Fruit fly (Drosophila melanogaster) whole organism, embryonic: Measurements from ENCODE around the gene CG10194.

Experiments
- B-H1 ChIP-seq: fragments of 200-800 bp; sonication (Bioruptor generic); IDR thresholded peaks from 3 replicates; pipeline ENCODE4 v1.3.6; 2022; ENCODE audit warnings: missing biosample characterization, missing genetic modification characterization
- BEAF-32 ChIP-seq: fragments of 200-800 bp; sonication (Bioruptor generic); optimal IDR thresholded peaks from 3 replicates; lab custom pipeline; 2017; ENCODE audit warnings: missing biosample characterization, missing genetic modification characterization, mild to moderate bottlenecking, moderate library complexity, missing genetic modification reagents
- CG10147 ChIP-seq: fragments of 200-800 bp; sonication (Bioruptor generic); optimal IDR thresholded peaks from 2 replicates; lab custom pipeline; 2019; ENCODE audit warnings: missing biosample characterization, mild to moderate bottlenecking, missing genetic modification characterization, moderate library complexity
- CG1024 ChIP-seq: fragments of 200-800 bp; sonication (Bioruptor generic); IDR thresholded peaks from 2 replicates; pipeline ENCODE4 v1.3.6; 2022; ENCODE audit warnings: missing biosample characterization, missing genetic modification characterization
- CG10274 ChIP-seq: fragments of 200-800 bp; sonication (Bioruptor generic); optimal IDR thresholded peaks from 3 replicates; lab custom pipeline; 2017; ENCODE audit warnings: missing biosample characterization, mild to moderate bottlenecking, missing genetic modification characterization
- CG10979 ChIP-seq: fragments of 200-800 bp; sonication (Bioruptor generic); optimal IDR thresholded peaks from 2 replicates; lab custom pipeline; 2018; ENCODE audit warnings: missing biosample characterization, mild to moderate bottlenecking, missing genetic modification characterization, moderate library complexity
- CG11560 ChIP-seq: fragments of 200-800 bp; sonication (Bioruptor generic); IDR thresholded peaks from 3 replicates; pipeline ENCODE4 v1.3.6; 2022; ENCODE audit warnings: missing biosample characterization, missing genetic modification characterization
- CG12219 ChIP-seq: fragments of 200-800 bp; sonication (Bioruptor generic); optimal IDR thresholded peaks from 3 replicates; lab custom pipeline; 2018; ENCODE audit warnings: missing biosample characterization, mild to moderate bottlenecking, missing genetic modification characterization
- CG12744 ChIP-seq: fragments of 200-800 bp; sonication (Bioruptor generic); optimal IDR thresholded peaks from 2 replicates; lab custom pipeline; 2016; ENCODE audit warnings: missing biosample characterization, missing genetic modification characterization
- CG14014 ChIP-seq: fragments of 200-800 bp; sonication (Bioruptor generic); IDR thresholded peaks from 2 replicates; pipeline ENCODE4 v1.3.6; 2022; ENCODE audit warnings: missing biosample characterization, missing genetic modification characterization
- CG16863 ChIP-seq: fragments of 200-800 bp; sonication (Bioruptor generic); optimal IDR thresholded peaks from 3 replicates; lab custom pipeline; 2016; ENCODE audit warnings: missing biosample characterization, missing genetic modification characterization
- CG17912 ChIP-seq: fragments of 200-800 bp; sonication (Bioruptor generic); optimal IDR thresholded peaks from 2 replicates; lab custom pipeline; 2018; ENCODE audit warnings: missing biosample characterization, mild to moderate bottlenecking, missing genetic modification characterization
- CG1832 ChIP-seq: fragments of 200-800 bp; sonication (Bioruptor generic); optimal IDR thresholded peaks from 2 replicates; lab custom pipeline; 2017; ENCODE audit warnings: missing biosample characterization, mild to moderate bottlenecking, missing genetic modification characterization, inconsistent platforms
- CG2678 ChIP-seq: fragments of 200-800 bp; sonication (Bioruptor generic); optimal IDR thresholded peaks from 3 replicates; lab custom pipeline; 2019; ENCODE audit warnings: missing biosample characterization, mild to moderate bottlenecking, missing genetic modification characterization, moderate library complexity
- CG32772 ChIP-seq: fragments of 200-800 bp; sonication (Bioruptor generic); IDR thresholded peaks from 2 replicates; pipeline ENCODE4 v1.3.6; 2022; ENCODE audit warnings: missing biosample characterization, missing genetic modification characterization
- CG4404 ChIP-seq: fragments of 200-800 bp; sonication (Bioruptor generic); IDR thresholded peaks from 2 replicates; pipeline ENCODE4 v1.3.6; 2022; ENCODE audit warnings: missing biosample characterization, missing genetic modification characterization
- CG6683 ChIP-seq: fragments of 200-800 bp; sonication (Bioruptor generic); optimal IDR thresholded peaks from 2 replicates; lab custom pipeline; 2017; ENCODE audit warnings: missing biosample characterization, mild to moderate bottlenecking, missing genetic modification characterization, missing genetic modification reagents
- CG8290 ChIP-seq, 3 experiments: fragments of 200-800 bp; sonication (Bioruptor generic); optimal IDR thresholded peaks; 2 replicates each; lab custom pipeline; 2016 to 2019; ENCODE audit warnings: missing biosample characterization in 3 of 3, missing genetic modification characterization in 3 of 3, mild to moderate bottlenecking in 2 of 3, moderate library complexity in 1 of 3
- CG9727 ChIP-seq: fragments of 200-800 bp; sonication (Bioruptor generic); optimal IDR thresholded peaks from 3 replicates; lab custom pipeline; 2017; ENCODE audit warnings: missing biosample characterization, mild to moderate bottlenecking, missing genetic modification characterization
- CG9876 ChIP-seq: fragments of 200-800 bp; sonication (Bioruptor generic); optimal IDR thresholded peaks from 2 replicates; lab custom pipeline; 2016; ENCODE audit warnings: missing biosample characterization, missing genetic modification characterization
- D19B ChIP-seq: fragments of 200-800 bp; sonication (Bioruptor generic); optimal IDR thresholded peaks from 2 replicates; lab custom pipeline; 2017; ENCODE audit warnings: missing biosample characterization, mild to moderate bottlenecking, missing genetic modification characterization
- Dek ChIP-seq: fragments of 200-800 bp; sonication (Bioruptor generic); optimal IDR thresholded peaks from 3 replicates; lab custom pipeline; 2019; ENCODE audit warnings: missing biosample characterization, mild to moderate bottlenecking, missing genetic modification characterization, moderate library complexity
- Dip2 ChIP-seq: fragments of 200-800 bp; sonication (Bioruptor generic); IDR thresholded peaks from 2 replicates; pipeline ENCODE4 v1.3.6; 2022; ENCODE audit warnings: missing biosample characterization, missing genetic modification characterization
- Gsc ChIP-seq: fragments of 200-800 bp; sonication (Bioruptor generic); IDR thresholded peaks from 2 replicates; pipeline ENCODE4 v1.3.6; 2022; ENCODE audit warnings: missing biosample characterization, missing genetic modification characterization
- Jarid2 ChIP-seq: fragments of 200-800 bp; sonication (Bioruptor generic); optimal IDR thresholded peaks from 3 replicates; lab custom pipeline; 2017; ENCODE audit warnings: mild to moderate bottlenecking, missing biosample characterization, missing genetic modification reagents, missing genetic modification characterization
- Kr ChIP-seq: fragments of 200-800 bp; sonication (Bioruptor generic); optimal IDR thresholded peaks from 2 replicates; lab custom pipeline; 2017; ENCODE audit warnings: missing biosample characterization, mild to moderate bottlenecking, missing genetic modification characterization
- Lhr ChIP-seq: fragments of 200-800 bp; sonication (Bioruptor generic); optimal IDR thresholded peaks from 3 replicates; lab custom pipeline; 2017; ENCODE audit warnings: mild to moderate bottlenecking, missing biosample characterization, missing genetic modification reagents, missing genetic modification characterization
- Lim3 ChIP-seq: fragments of 200-800 bp; sonication (Bioruptor generic); IDR thresholded peaks from 2 replicates; pipeline ENCODE4 v1.3.6; 2022; ENCODE audit warnings: missing biosample characterization, missing genetic modification characterization
- Meics ChIP-seq: fragments of 200-800 bp; sonication (Bioruptor generic); optimal IDR thresholded peaks from 2 replicates; lab custom pipeline; 2017; ENCODE audit warnings: missing biosample characterization, mild to moderate bottlenecking, missing genetic modification characterization
- NFAT ChIP-seq: fragments of 200-800 bp; sonication (Bioruptor generic); IDR thresholded peaks from 2 replicates; pipeline ENCODE4 v1.3.6; 2022; ENCODE audit warnings: missing biosample characterization, missing genetic modification characterization
- Nf-YB ChIP-seq: fragments of 200-800 bp; sonication (Bioruptor generic); optimal IDR thresholded peaks from 3 replicates; lab custom pipeline; 2019; ENCODE audit warnings: missing biosample characterization, mild to moderate bottlenecking, missing genetic modification characterization, moderate library complexity
- Sin3A ChIP-seq: fragments of >200 bp; optimal IDR thresholded peaks from 2 replicates; lab custom pipeline; 2018
- Sox102F ChIP-seq: fragments of 200-800 bp; sonication (Bioruptor generic); optimal IDR thresholded peaks from 2 replicates; lab custom pipeline; 2018; ENCODE audit warnings: missing biosample characterization, mild to moderate bottlenecking, missing genetic modification characterization, moderate library complexity
- Ssrp ChIP-seq: fragments of 200-800 bp; sonication (Bioruptor generic); optimal IDR thresholded peaks from 2 replicates; lab custom pipeline; 2018; ENCODE audit warnings: missing biosample characterization, mild to moderate bottlenecking, missing genetic modification characterization, moderate library complexity
- ase ChIP-seq: fragments of 200-800 bp; sonication (Bioruptor generic); IDR thresholded peaks from 3 replicates; pipeline ENCODE4 v1.3.6; 2022; ENCODE audit warnings: missing biosample characterization, missing genetic modification characterization
- bigmax ChIP-seq: fragments of 200-800 bp; sonication (Bioruptor generic); optimal IDR thresholded peaks from 2 replicates; lab custom pipeline; 2018; ENCODE audit warnings: missing biosample characterization, mild to moderate bottlenecking, missing genetic modification characterization
- cg ChIP-seq: fragments of 200-800 bp; sonication (Bioruptor generic); optimal IDR thresholded peaks from 3 replicates; lab custom pipeline; 2019; ENCODE audit warnings: missing biosample characterization, mild to moderate bottlenecking, missing genetic modification characterization, moderate library complexity
- crc ChIP-seq: fragments of 200-800 bp; sonication (Bioruptor generic); optimal IDR thresholded peaks from 2 replicates; lab custom pipeline; 2016; ENCODE audit warnings: missing biosample characterization, missing genetic modification characterization
- dimm ChIP-seq: fragments of 200-800 bp; sonication (Bioruptor generic); IDR thresholded peaks from 2 replicates; pipeline ENCODE4 v1.3.6; 2022; ENCODE audit warnings: missing biosample characterization, missing genetic modification characterization
- grau ChIP-seq: fragments of 200-800 bp; optimal IDR thresholded peaks from 3 replicates; lab custom pipeline; 2019; ENCODE audit warnings: missing biosample characterization, mild to moderate bottlenecking, missing genetic modification characterization, moderate library complexity
- hb ChIP-seq: fragments of 200-800 bp; sonication (Bioruptor generic); IDR thresholded peaks from 3 replicates; pipeline ENCODE4 v1.3.6; 2022; ENCODE audit warnings: missing biosample characterization, missing genetic modification characterization; ENCODE audit not compliant: partially characterized antibody
- kah ChIP-seq: fragments of 200-800 bp; sonication (Bioruptor generic); optimal IDR thresholded peaks from 2 replicates; lab custom pipeline; 2018; ENCODE audit warnings: missing biosample characterization, mild to moderate bottlenecking, missing genetic modification characterization
- pb ChIP-seq: fragments of 200-800 bp; sonication (Bioruptor generic); optimal IDR thresholded peaks from 3 replicates; lab custom pipeline; 2016; ENCODE audit warnings: missing biosample characterization, missing genetic modification characterization
- pho ChIP-seq: fragments of 200-800 bp; sonication (Bioruptor generic); optimal IDR thresholded peaks from 2 replicates; lab custom pipeline; 2016; ENCODE audit warnings: missing biosample characterization, missing genetic modification characterization
- pzg ChIP-seq: fragments of 200-800 bp; sonication (Bioruptor generic); optimal IDR thresholded peaks from 3 replicates; lab custom pipeline; 2018; ENCODE audit warnings: missing biosample characterization, mild to moderate bottlenecking, missing genetic modification characterization, moderate library complexity
- row ChIP-seq: fragments of 200-800 bp; sonication (Bioruptor generic); IDR thresholded peaks from 3 replicates; pipeline ENCODE4 v1.3.6; 2022; ENCODE audit warnings: missing biosample characterization, missing genetic modification characterization
- salm ChIP-seq: fragments of 200-800 bp; sonication (Bioruptor generic); optimal IDR thresholded peaks from 2 replicates; lab custom pipeline; 2018; ENCODE audit warnings: missing biosample characterization, mild to moderate bottlenecking, missing genetic modification characterization
- twi ChIP-seq: fragments of 200-800 bp; optimal IDR thresholded peaks from 2 replicates; lab custom pipeline; 2019; ENCODE audit warnings: missing biosample characterization, mild to moderate bottlenecking, missing genetic modification characterization, moderate library complexity
- unc-4 ChIP-seq: fragments of 200-800 bp; sonication (Bioruptor generic); IDR thresholded peaks from 2 replicates; pipeline ENCODE4 v1.3.6; 2022; ENCODE audit warnings: missing biosample characterization, missing genetic modification characterization; ENCODE audit not compliant: partially characterized antibody

Gene CG10194

DNA sequence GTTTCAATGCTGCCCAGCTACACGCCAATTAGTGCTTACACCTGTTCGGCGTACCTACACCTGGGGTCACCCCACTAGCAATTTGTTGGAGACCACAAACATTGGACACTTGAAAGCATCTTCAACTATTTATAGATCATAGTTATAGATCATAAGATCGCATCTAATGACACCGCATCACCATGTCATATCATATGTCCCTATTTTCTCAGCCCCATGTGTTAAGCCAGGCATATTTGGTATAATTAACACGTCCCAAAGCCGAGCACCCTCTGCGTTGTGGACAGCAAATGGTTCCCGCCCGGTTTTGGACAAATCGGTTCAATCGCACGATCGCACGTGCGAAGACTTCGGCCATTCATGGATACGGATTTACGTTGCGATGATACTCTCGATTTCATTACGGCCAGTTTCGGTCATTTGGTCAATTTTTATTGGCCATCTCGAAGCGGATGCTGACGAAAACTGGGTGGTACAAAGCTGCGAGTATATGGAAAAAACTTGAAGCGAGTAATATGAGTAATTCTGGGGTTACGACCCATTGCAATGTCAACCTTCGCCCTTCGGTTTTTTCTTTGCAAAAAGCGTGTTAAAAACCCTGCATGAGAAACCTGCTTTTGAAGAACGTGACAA lies 50.2 kb downstream of the CG10194 start (continued):
- TF ChIP-seq CG8290 (GFP tag; optimal IDR thresholded peaks at IDR 0.05; lab: Kevin White, UChicago): peak; percentile 62
- TF ChIP-seq CG8290 (tag; optimal IDR thresholded peaks at IDR 0.05; lab: Kevin White, UChicago): peak in 1 of 2 experiments; percentile 98
- peak; percentile 64 for TF ChIP-seq pb (GFP tag; lab: Kevin White, UChicago)
- peak; percentile 86 for TF ChIP-seq pho (GFP tag; lab: Kevin White, UChicago)
- TF ChIP-seq Nf-YB: peak; percentile 40
- TF ChIP-seq ase: peak; percentile 75; the same call in 2 of the 3 replicates
- peak; percentile 29 for TF ChIP-seq CG6683
- peak; percentile 57 for TF ChIP-seq Lhr
- TF ChIP-seq salm (tag; lab: Kevin White, UChicago): peak; percentile 68
- peak; percentile 87 for TF ChIP-seq Sox102F (GFP tag; lab: Kevin White, UChicago)
- TF ChIP-seq crc: peak; percentile 73
- peak; percentile 83 for TF ChIP-seq CG1024 (GFP tag; lab: Robert Waterston, UW)
- no peak for TF ChIP-seq Kr
- no peak for TF ChIP-seq pzg (GFP tag; lab: Kevin White, UChicago)
- TF ChIP-seq hb (GFP tag; lab: Robert Waterston, UW): no peak
- TF ChIP-seq Dip2 (GFP tag; lab: Robert Waterston, UW): no peak
- TF ChIP-seq CG17912 (GFP tag; lab: Kevin White, UChicago): peak; percentile 85
- TF ChIP-seq dimm (GFP tag; lab: Robert Waterston, UW): peak; percentile 62
- peak; percentile 56 for TF ChIP-seq CG10147 (GFP tag; lab: Kevin White, UChicago)
- no peak for TF ChIP-seq CG1832 (GFP tag; lab: Kevin White, UChicago)
- peak; percentile 59 for TF ChIP-seq CG9876 (GFP tag; lab: Kevin White, UChicago)
- peak; percentile 88 for TF ChIP-seq Ssrp (tag; lab: Kevin White, UChicago)
- no peak for TF ChIP-seq cg (GFP tag; lab: Kevin White, UChicago)
- 0 out of 2 replicates have a peak, but pooled peaks have one; percentile 36 for TF ChIP-seq Gsc (GFP tag; lab: Robert Waterston, UW)
- peak; percentile 70 for TF ChIP-seq CG9727 (GFP tag; lab: Kevin White, UChicago)
- TF ChIP-seq D19B (GFP tag; lab: Kevin White, UChicago): peak; percentile 23
- no peak for TF ChIP-seq unc-4 (GFP tag; lab: Robert Waterston, UW)
- peak; percentile 66; the same call in 1 of the 2 replicates for TF ChIP-seq Lim3
- no peak for TF ChIP-seq bigmax (GFP tag; lab: Kevin White, UChicago)
- peak; percentile 89 for TF ChIP-seq CG16863 (GFP tag; lab: Kevin White, UChicago)
- peak; percentile 81 for TF ChIP-seq Meics (GFP tag; lab: Kevin White, UChicago)
- peak; percentile 53; the same call in 1 of the 2 replicates for TF ChIP-seq CG4404
- peak; percentile 7 for TF ChIP-seq BEAF-32 (GFP tag; lab: Kevin White, UChicago)
- TF ChIP-seq Jarid2 (GFP tag; lab: Kevin White, UChicago): peak; percentile 26
- peak; percentile 43; the same call in 2 of the 3 replicates for TF ChIP-seq B-H1 (GFP tag; lab: Robert Waterston, UW)
- TF ChIP-seq CG14014 (GFP tag; lab: Robert Waterston, UW): peak; percentile 75
- peak; percentile 86 for TF ChIP-seq CG12219 (GFP tag; lab: Kevin White, UChicago)
- peak; percentile 83 for TF ChIP-seq grau (tag; lab: Kevin White, UChicago)
- TF ChIP-seq twi (tag; lab: Kevin White, UChicago): peak; percentile 76
- peak; percentile 84 for TF ChIP-seq row (GFP tag; lab: Robert Waterston, UW)
- peak; percentile 62 for TF ChIP-seq CG32772
- TF ChIP-seq Sin3A (lab: Kevin White, UChicago): no peak
- peak; percentile 26 for TF ChIP-seq CG10274 (GFP tag; lab: Kevin White, UChicago)
- peak; percentile 55 for TF ChIP-seq Dek (tag; lab: Kevin White, UChicago)
- TF ChIP-seq kah (GFP tag; lab: Kevin White, UChicago): peak; percentile 34
- TF ChIP-seq CG10979: peak; percentile 73
- TF ChIP-seq CG12744 (GFP tag; lab: Kevin White, UChicago): peak; percentile 76
- TF ChIP-seq CG2678 (tag; lab: Kevin White, UChicago): peak; percentile 85
- TF ChIP-seq NFAT (GFP tag; lab: Robert Waterston, UW): peak; percentile 48; the same call in 1 of the 2 replicates
- no peak; the same call in 2 of the 3 replicates for TF ChIP-seq CG11560 (tag; lab: Robert Waterston, UW)
